Fruit fly (Drosophila melanogaster): ENCODE data around the gene Iris.
A peak's percentile ranks its signal among the peaks of the same experiment; 100 is the strongest.

Iris gene

dm6 chr2L:1164294-1164693 lies 30.4 kb upstream of the Iris start, which contains the start of gene IntS14:
TSS of gene IntS14 (plus strand) at chr2L:1164443.
- peak; percentile 92 for TF ChIP-seq ovo (GFP tag; optimal IDR thresholded peaks at IDR 0.05)
- TF ChIP-seq toe (GFP tag; optimal IDR thresholded peaks at IDR 0.05), result no peak
- peak; percentile 13 for TF ChIP-seq bab1 (GFP tag; optimal IDR thresholded peaks at IDR 0.05)
- no peak for TF ChIP-seq CG1620 (GFP tag; optimal IDR thresholded peaks at IDR 0.05)
- TF ChIP-seq tj (GFP tag; optimal IDR thresholded peaks at IDR 0.05), result peak; percentile 88

dm6 chr2L:1163538-1164143 lies 29.7 kb upstream of the Iris start, which contains the start of gene CG5080:
TSS of gene CG5080 (minus strand) at chr2L:1163886.
- TF ChIP-seq CG11617 (GFP tag; optimal IDR thresholded peaks at IDR 0.05) (no peak), CG33017 (tag; optimal IDR thresholded peaks at IDR 0.05) (no peak), bab1 (GFP tag; optimal IDR thresholded peaks at IDR 0.05) (no peak), Mnt (GFP tag; optimal IDR thresholded peaks at IDR 0.05) (no peak), tj (GFP tag; optimal IDR thresholded peaks at IDR 0.05) (no peak), cic (GFP tag; optimal IDR thresholded peaks at IDR 0.05) (no peak), CG7045 (GFP tag; optimal IDR thresholded peaks at IDR 0.05) (no peak), ovo (GFP tag; optimal IDR thresholded peaks at IDR 0.05) (no peak), pad (GFP tag; optimal IDR thresholded peaks at IDR 0.05) (no peak), kay (GFP tag; ENCODE audit: borderline replicate concordance) (no peak), CG5204 (GFP tag; optimal IDR thresholded peaks at IDR 0.05) (no peak), cnc (optimal IDR thresholded peaks at IDR 0.05) (no peak), Hr96 (GFP tag; optimal IDR thresholded peaks at IDR 0.05) (no peak), Clk (GFP tag; optimal IDR thresholded peaks at IDR 0.05) (no peak), toe (GFP tag; optimal IDR thresholded peaks at IDR 0.05) (no peak)

dm6 chr2L:1158519-1159319 lies 24.8 kb upstream of the Iris start, which contains the start of gene Tango14:
TSS of gene Tango14 (plus strand) at chr2L:1158661.
- no peak for TF ChIP-seq CG5204 (GFP tag; optimal IDR thresholded peaks at IDR 0.05)
- no peak for TF ChIP-seq CG14711 (tag; optimal IDR thresholded peaks at IDR 0.05)
- TF ChIP-seq Crg-1 (GFP tag; optimal IDR thresholded peaks at IDR 0.05), result no peak
- TF ChIP-seq Clk (GFP tag; optimal IDR thresholded peaks at IDR 0.05), result no peak
- no peak for TF ChIP-seq tj (GFP tag; optimal IDR thresholded peaks at IDR 0.05)
- TF ChIP-seq cnc (optimal IDR thresholded peaks at IDR 0.05), result no peak
- TF ChIP-seq CG12768 (GFP tag; optimal IDR thresholded peaks at IDR 0.05), result no peak
- TF ChIP-seq Hr96 (GFP tag; optimal IDR thresholded peaks at IDR 0.05), result no peak
- TF ChIP-seq CG11617 (GFP tag; optimal IDR thresholded peaks at IDR 0.05), result no peak
- TF ChIP-seq bab1 (GFP tag; optimal IDR thresholded peaks at IDR 0.05), result no peak
- no peak for TF ChIP-seq CG1620 (GFP tag; optimal IDR thresholded peaks at IDR 0.05)
- no peak for TF ChIP-seq cic (GFP tag; optimal IDR thresholded peaks at IDR 0.05)
- TF ChIP-seq toe (GFP tag; optimal IDR thresholded peaks at IDR 0.05), result no peak
- TF ChIP-seq CG33017 (tag; optimal IDR thresholded peaks at IDR 0.05), result no peak
- TF ChIP-seq ovo (GFP tag; optimal IDR thresholded peaks at IDR 0.05), result no peak
- no peak for TF ChIP-seq kay (GFP tag; ENCODE audit: borderline replicate concordance)

- no peak for TF ChIP-seq toe (GFP tag; optimal IDR thresholded peaks at IDR 0.05)
- peak; percentile 6 for TF ChIP-seq CG1620 (GFP tag; optimal IDR thresholded peaks at IDR 0.05)
- TF ChIP-seq Hr96 (GFP tag; optimal IDR thresholded peaks at IDR 0.05), result peak; percentile 7
- TF ChIP-seq Clk (GFP tag; optimal IDR thresholded peaks at IDR 0.05), result no peak
- TF ChIP-seq CG11617 (GFP tag; optimal IDR thresholded peaks at IDR 0.05), result no peak
- peak; percentile 75 for TF ChIP-seq Mnt (GFP tag; optimal IDR thresholded peaks at IDR 0.05)
- TF ChIP-seq CG14711 (tag; optimal IDR thresholded peaks at IDR 0.05), result peak; percentile 19
- TF ChIP-seq kay (GFP tag; ENCODE audit: borderline replicate concordance), result no peak
- no peak for TF ChIP-seq CG12768 (GFP tag; optimal IDR thresholded peaks at IDR 0.05)
- TF ChIP-seq pad (GFP tag; optimal IDR thresholded peaks at IDR 0.05), result peak; percentile 97
- TF ChIP-seq cnc (optimal IDR thresholded peaks at IDR 0.05), result no peak
- TF ChIP-seq Crg-1 (GFP tag; optimal IDR thresholded peaks at IDR 0.05), result no peak
- no peak for TF ChIP-seq bab1 (GFP tag; optimal IDR thresholded peaks at IDR 0.05)
- TF ChIP-seq CG33017 (tag; optimal IDR thresholded peaks at IDR 0.05), result peak; percentile 21
- TF ChIP-seq CG7045 (GFP tag; optimal IDR thresholded peaks at IDR 0.05), result peak; percentile 20
- peak; percentile 39 for TF ChIP-seq cic (GFP tag; optimal IDR thresholded peaks at IDR 0.05)
- peak; percentile 75 for TF ChIP-seq tj (GFP tag; optimal IDR thresholded peaks at IDR 0.05)
- TF ChIP-seq CG7101 (tag; optimal IDR thresholded peaks at IDR 0.05), result peak; percentile 44
- TF ChIP-seq CG5204 (GFP tag; optimal IDR thresholded peaks at IDR 0.05), result no peak
- TF ChIP-seq ovo (GFP tag; optimal IDR thresholded peaks at IDR 0.05), result peak; percentile 87
Measured at dm6 chr2L:1157679-1158518, 24.0 kb upstream of the Iris start, which contains the start of gene capt. TSS of gene capt (minus strand) at chr2L:1158262.

- TF ChIP-seq CG7045 (GFP tag; optimal IDR thresholded peaks at IDR 0.05) (no peak), cic (GFP tag; optimal IDR thresholded peaks at IDR 0.05) (no peak), tj (GFP tag; optimal IDR thresholded peaks at IDR 0.05) (peak; percentile 89), Mnt (GFP tag; optimal IDR thresholded peaks at IDR 0.05) (no peak), cnc (optimal IDR thresholded peaks at IDR 0.05) (no peak), pad (GFP tag; optimal IDR thresholded peaks at IDR 0.05) (no peak), toe (GFP tag; optimal IDR thresholded peaks at IDR 0.05) (no peak), kay (GFP tag; ENCODE audit: borderline replicate concordance) (peak; percentile 97), CG14711 (tag; optimal IDR thresholded peaks at IDR 0.05) (no peak), bab1 (GFP tag; optimal IDR thresholded peaks at IDR 0.05) (no peak), Hr96 (GFP tag; optimal IDR thresholded peaks at IDR 0.05) (no peak), Clk (GFP tag; optimal IDR thresholded peaks at IDR 0.05) (no peak), ovo (GFP tag; optimal IDR thresholded peaks at IDR 0.05) (no peak), CG11617 (GFP tag; optimal IDR thresholded peaks at IDR 0.05) (no peak)
Measured at dm6 chr2L:1157357-1157678, 23.4 kb upstream of the Iris start.

Measured in whole organism, adult.